Worm (Caenorhabditis elegans) whole organism, young adult: ENCODE results near the gene R193.6.

Source experiments
- B0035.1 ChIP-seq: sonication (generic microtip); optimal IDR thresholded peaks from 2 replicates; lab custom pipeline; 2016; ENCODE audit warnings: missing genetic modification characterization, mild to moderate bottlenecking, missing compliant biosample characterization, missing genotype, missing genetic modification reagents
- B0261.1 ChIP-seq: sonication (generic microtip); optimal IDR thresholded peaks from 2 replicates; lab custom pipeline; 2016; ENCODE audit warnings: mild to moderate bottlenecking, missing genetic modification characterization, moderate library complexity, missing compliant biosample characterization
- C06A6.2 ChIP-seq: fragments of 200-800 bp; sonication (Bioruptor generic); conservative IDR thresholded peaks from 2 replicates; pipeline ENCODE4 v1.3.6; 2022; ENCODE audit warnings: missing genetic modification characterization, missing compliant biosample characterization
- C17E4.6 ChIP-seq: fragments of 200-800 bp; sonication (Bioruptor generic); IDR thresholded peaks from 2 replicates; pipeline ENCODE4 v1.3.6; 2022; ENCODE audit warnings: missing genetic modification reagents, missing genetic modification characterization, missing compliant biosample characterization
- F10E7.11 ChIP-seq: sonication (generic microtip); optimal IDR thresholded peaks from 2 replicates; lab custom pipeline; 2017; ENCODE audit warnings: mild to moderate bottlenecking, missing genetic modification characterization, moderate library complexity, missing compliant biosample characterization
- F22D6.2 ChIP-seq: sonication (generic microtip); optimal IDR thresholded peaks from 2 replicates; lab custom pipeline; 2016; ENCODE audit warnings: mild to moderate bottlenecking, missing genetic modification characterization, missing compliant biosample characterization
- F33H1.4 ChIP-seq: fragments of 200-800 bp; sonication (Bioruptor generic); IDR thresholded peaks from 2 replicates; pipeline ENCODE4 v1.3.6; 2022; ENCODE audit warnings: missing genetic modification reagents, missing genetic modification characterization, missing compliant biosample characterization
- F37B4.10 ChIP-seq: fragments of 200-800 bp; sonication (Bioruptor generic); IDR thresholded peaks from 2 replicates; pipeline ENCODE4 v1.3.6; 2022; ENCODE audit warnings: missing genetic modification characterization, missing compliant biosample characterization
- T07F8.4 ChIP-seq: sonication (generic microtip); optimal IDR thresholded peaks from 2 replicates; lab custom pipeline; 2016; ENCODE audit warnings: mild to moderate bottlenecking, missing genetic modification characterization, moderate library complexity, missing compliant biosample characterization
- bed-1 ChIP-seq: fragments of 200-800 bp; sonication (Bioruptor generic); IDR thresholded peaks from 2 replicates; pipeline ENCODE4 v1.3.6; 2022; ENCODE audit warnings: missing genetic modification reagents, missing genetic modification characterization, missing compliant biosample characterization
- bed-2 ChIP-seq: fragments of 200-800 bp; sonication (Bioruptor generic); IDR thresholded peaks from 2 replicates; pipeline ENCODE4 v1.3.6; 2022; ENCODE audit warnings: missing genetic modification reagents, missing genetic modification characterization, missing compliant biosample characterization
- cebp-1 ChIP-seq, 2 experiments: fragments of 200-800 bp in 1 of 2; sonication (Bioruptor generic) in 1 of 2; sonication (generic microtip) in 1 of 2; IDR thresholded peaks in 1 of 2; optimal IDR thresholded peaks in 1 of 2; 2 replicates each; pipeline versions ENCODE4 v1.3.6 to Lab custom; 2017 to 2022; ENCODE audit warnings: missing compliant biosample characterization in 2 of 2, missing genetic modification characterization in 2 of 2, mild to moderate bottlenecking in 1 of 2, missing genetic modification reagents in 1 of 2, moderate library complexity in 1 of 2
- ceh-100 ChIP-seq: fragments of 200-800 bp; sonication (Bioruptor generic); IDR thresholded peaks from 2 replicates; pipeline ENCODE4 v1.3.6; 2022; ENCODE audit warnings: missing genetic modification reagents, missing genetic modification characterization, missing compliant biosample characterization
- chd-7 ChIP-seq: sonication (generic microtip); optimal IDR thresholded peaks from 2 replicates; lab custom pipeline; 2016; ENCODE audit warnings: mild to moderate bottlenecking, missing genetic modification characterization, moderate library complexity, missing compliant biosample characterization
- dox-1 ChIP-seq: fragments of 200-800 bp; sonication (Bioruptor generic); IDR thresholded peaks from 2 replicates; pipeline ENCODE4 v1.3.6; 2022; ENCODE audit warnings: missing genetic modification reagents, missing genetic modification characterization, missing compliant biosample characterization
- fkh-3 ChIP-seq: sonication (generic microtip); optimal IDR thresholded peaks from 2 replicates; lab custom pipeline; 2016; ENCODE audit warnings: mild to moderate bottlenecking, missing genetic modification characterization, missing compliant biosample characterization
- him-1 ChIP-seq: sonication (generic microtip); optimal IDR thresholded peaks from 2 replicates; lab custom pipeline; 2016; ENCODE audit warnings: missing genotype, missing genetic modification reagents, missing genetic modification characterization, missing compliant biosample characterization
- hlh-26 ChIP-seq: fragments of 200-800 bp; sonication (Bioruptor generic); conservative IDR thresholded peaks from 2 replicates; pipeline ENCODE4 v1.3.6; 2022; ENCODE audit warnings: missing genetic modification reagents, missing genetic modification characterization, missing compliant biosample characterization
- hmg-1.2 ChIP-seq: fragments of 200-800 bp; sonication (Bioruptor generic); IDR thresholded peaks from 2 replicates; pipeline ENCODE4 v1.3.6; 2022; ENCODE audit warnings: missing genetic modification reagents, missing genetic modification characterization, missing compliant biosample characterization
- let-526 ChIP-seq: fragments of 200-800 bp; sonication (Bioruptor generic); IDR thresholded peaks from 2 replicates; pipeline ENCODE4 v1.3.6; 2022; ENCODE audit warnings: missing genetic modification reagents, missing genetic modification characterization, missing compliant biosample characterization
- let-607 ChIP-seq, 2 experiments: fragments of 200-800 bp in 1 of 2; sonication (Bioruptor generic) in 1 of 2; sonication (generic microtip) in 1 of 2; optimal IDR thresholded peaks; 2 replicates each; lab custom pipeline; 2016 to 2018; ENCODE audit warnings: mild to moderate bottlenecking in 2 of 2, missing compliant biosample characterization in 2 of 2, missing genetic modification characterization in 2 of 2, moderate library complexity in 2 of 2, missing genotype in 1 of 2
- mcd-1 ChIP-seq: fragments of 200-800 bp; sonication (Bioruptor generic); IDR thresholded peaks from 2 replicates; pipeline ENCODE4 v1.3.6; 2022; ENCODE audit warnings: missing genetic modification reagents, missing genetic modification characterization, missing compliant biosample characterization
- mes-4 ChIP-seq: sonication (generic microtip); optimal IDR thresholded peaks from 2 replicates; lab custom pipeline; 2016; ENCODE audit warnings: missing genotype, missing genetic modification characterization, missing compliant biosample characterization
- mxl-1 ChIP-seq: sonication (generic microtip); optimal IDR thresholded peaks from 2 replicates; lab custom pipeline; 2016; ENCODE audit warnings: missing genetic modification characterization, missing compliant biosample characterization
- nfya-1 ChIP-seq: sonication (generic microtip); optimal IDR thresholded peaks from 2 replicates; lab custom pipeline; 2017; ENCODE audit warnings: antibody characterized with exemption, missing compliant biosample characterization, missing genetic modification characterization, borderline replicate concordance; ENCODE audit not compliant: insufficient read depth
- nhr-90 ChIP-seq: sonication (generic microtip); optimal IDR thresholded peaks from 2 replicates; lab custom pipeline; 2016; ENCODE audit warnings: missing genotype, mild to moderate bottlenecking, missing genetic modification characterization, missing compliant biosample characterization
- rcor-1 ChIP-seq: fragments of 200-800 bp; sonication (Bioruptor generic); IDR thresholded peaks from 2 replicates; pipeline ENCODE4 v1.3.6; 2022; ENCODE audit warnings: missing genetic modification reagents, missing genetic modification characterization, missing compliant biosample characterization
- sdz-38 ChIP-seq: sonication (generic microtip); optimal IDR thresholded peaks from 2 replicates; lab custom pipeline; 2016; ENCODE audit warnings: missing genotype, missing genetic modification characterization, missing compliant biosample characterization
- sea-2 ChIP-seq: fragments of 200-800 bp; sonication (Bioruptor generic); IDR thresholded peaks from 2 replicates; pipeline ENCODE4 v1.3.6; 2022; ENCODE audit warnings: missing genetic modification characterization, missing compliant biosample characterization
- snpc-1.1 ChIP-seq: sonication (generic microtip); optimal IDR thresholded peaks from 2 replicates; lab custom pipeline; 2017; ENCODE audit warnings: missing genetic modification characterization, mild to moderate bottlenecking, missing compliant biosample characterization, antibody characterized with exemption, moderate library complexity, missing genotype, missing genetic modification reagents; ENCODE audit not compliant: insufficient read depth
- tbx-9 ChIP-seq: sonication (generic microtip); optimal IDR thresholded peaks from 2 replicates; lab custom pipeline; 2016; ENCODE audit warnings: borderline replicate concordance, missing genetic modification characterization, inconsistent platforms, missing compliant biosample characterization

R193.6 gene

DNA sequence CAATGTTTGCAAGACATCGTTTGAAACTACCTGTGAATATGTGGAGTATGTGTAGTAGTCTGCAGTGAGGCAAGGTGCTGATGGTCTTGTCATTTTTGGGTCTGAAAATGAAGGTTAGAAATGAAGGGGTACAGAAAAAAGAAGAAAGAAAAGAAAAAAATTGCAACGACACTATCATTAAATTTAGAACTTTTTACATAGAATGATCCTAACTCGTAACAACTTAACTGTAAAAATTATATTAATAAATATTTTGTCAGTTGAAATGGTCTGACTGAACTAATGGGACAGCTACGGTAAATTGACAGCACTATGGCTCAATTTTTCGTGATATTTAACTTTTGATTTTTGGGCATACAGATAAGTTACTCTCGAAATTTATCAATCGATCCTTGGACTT is 29.3 kb upstream of the R193.6 start, which contains the start of gene C05D9.7:
C05D9.7 (minus strand) TSS at position 101 of the 400 bp plus-strand sequence.
- TF ChIP-seq tbx-9 (tag; lab: Kevin White, UChicago) = no peak
- TF ChIP-seq F10E7.11 (tag; lab: Kevin White, UChicago) = no peak
- no peak for TF ChIP-seq sdz-38
- no peak for TF ChIP-seq F37B4.10
- TF ChIP-seq nfya-1 (tag; lab: Kevin White, UChicago) = no peak
- no peak for TF ChIP-seq him-1 (tag; lab: Kevin White, UChicago)
- no peak for TF ChIP-seq mcd-1 (GFP tag; lab: Robert Waterston, UW)
- TF ChIP-seq hmg-1.2 (GFP tag; lab: Robert Waterston, UW) = no peak
- TF ChIP-seq bed-2 (GFP tag; lab: Robert Waterston, UW) = no peak
- TF ChIP-seq chd-7 (tag; lab: Kevin White, UChicago) = no peak

DNA sequence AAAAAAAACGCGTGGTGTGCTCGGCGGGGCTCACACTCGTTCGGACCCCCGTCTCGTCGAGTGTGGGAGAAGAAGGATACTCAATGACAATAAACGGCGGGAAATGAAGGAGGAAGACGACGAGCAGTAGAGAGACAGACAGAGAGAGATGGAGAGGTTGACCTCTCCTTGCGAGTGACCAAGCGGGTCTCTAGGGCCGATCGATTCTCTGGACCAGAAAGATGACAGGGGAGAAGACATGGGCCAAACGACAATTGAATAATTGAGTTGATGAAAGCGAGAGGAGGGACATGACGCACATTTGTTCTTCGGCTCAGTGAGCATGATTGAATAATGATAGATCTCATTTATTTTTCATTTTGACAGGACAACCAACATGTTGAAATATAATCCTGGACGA is 28.3 kb upstream of the R193.6 start:
- TF ChIP-seq C06A6.2 (GFP tag; lab: Robert Waterston, UW) (no peak), cebp-1 (GFP tag; IDR thresholded peaks at IDR 0.05; lab: Robert Waterston, UW) (no peak), cebp-1 (tag; optimal IDR thresholded peaks at IDR 0.05; lab: Kevin White, UChicago) (peak; percentile 18)

DNA sequence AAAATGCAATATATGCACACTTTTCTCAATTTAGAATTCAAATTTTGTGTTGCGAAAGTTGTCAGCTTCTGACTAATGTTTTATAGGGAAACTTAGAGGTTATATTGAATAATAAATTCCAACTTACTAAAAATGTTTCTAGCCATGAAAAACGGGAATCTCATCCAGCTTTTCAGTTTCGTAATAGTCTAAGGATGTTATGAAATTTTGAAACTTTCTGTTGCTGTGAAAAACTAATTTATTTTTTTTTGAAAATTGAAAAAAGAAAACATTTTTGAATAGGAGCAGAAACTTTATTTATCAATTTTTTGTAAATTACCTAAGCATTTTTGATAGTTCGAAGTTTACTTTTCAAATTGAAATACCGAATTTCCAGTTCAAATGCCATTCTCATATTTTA is 27.0 kb upstream of the R193.6 start:
- TF ChIP-seq let-607 (tag; optimal IDR thresholded peaks at IDR 0.05; lab: Kevin White, UChicago) (no peak), cebp-1 (GFP tag; IDR thresholded peaks at IDR 0.05; lab: Robert Waterston, UW) (no peak), cebp-1 (tag; optimal IDR thresholded peaks at IDR 0.05; lab: Kevin White, UChicago) (peak; percentile 66)

- TF ChIP-seq mes-4 = no peak
- no peak for TF ChIP-seq snpc-1.1
- TF ChIP-seq F22D6.2 (tag; lab: Kevin White, UChicago) = no peak
- no peak for TF ChIP-seq rcor-1
- no peak for TF ChIP-seq F37B4.10
- TF ChIP-seq B0261.1 (tag; lab: Kevin White, UChicago) = no peak
- TF ChIP-seq dox-1 (GFP tag; lab: Robert Waterston, UW) = no peak
- no peak for TF ChIP-seq ceh-100 (GFP tag; lab: Robert Waterston, UW)
- TF ChIP-seq sea-2 (GFP tag; lab: Robert Waterston, UW) = no peak
- TF ChIP-seq C17E4.6 (GFP tag; lab: Robert Waterston, UW) = no peak
- TF ChIP-seq nhr-90 (tag; lab: Kevin White, UChicago) = no peak
- no peak for TF ChIP-seq let-526 (GFP tag; lab: Robert Waterston, UW)
- TF ChIP-seq F33H1.4 (GFP tag; lab: Robert Waterston, UW) = no peak
- no peak for TF ChIP-seq mxl-1 (tag; lab: Kevin White, UChicago)
- TF ChIP-seq B0035.1 (tag; lab: Kevin White, UChicago) = no peak
- TF ChIP-seq bed-1 = no peak
- TF ChIP-seq, all 124 proteins: peak for 0
Measured at ce11 chrX:1122198-1122597, 26.4 kb upstream of the R193.6 start.

DNA sequence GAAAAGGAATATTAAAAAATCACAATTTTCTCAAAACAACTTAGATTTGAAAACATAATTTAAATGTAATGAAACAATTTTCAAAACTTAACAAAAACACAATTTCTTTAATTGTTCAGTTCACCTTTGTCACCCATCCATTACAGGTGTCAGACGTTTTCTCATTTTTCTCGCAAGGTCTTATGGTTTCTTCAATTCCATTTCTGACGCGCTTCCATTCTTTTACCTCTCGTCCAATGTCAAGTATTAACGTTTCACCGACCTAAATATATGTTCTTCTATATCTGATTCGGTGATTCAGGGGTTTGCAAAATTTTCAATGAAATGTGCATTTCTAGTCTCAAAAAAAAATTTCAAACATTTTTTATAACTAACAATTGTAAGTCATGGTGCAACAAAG is 25.1 kb upstream of the R193.6 start:
- TF ChIP-seq T07F8.4 (no peak), fkh-3 (tag; lab: Kevin White, UChicago) (no peak), hlh-26 (GFP tag; lab: Robert Waterston, UW) (no peak)
- TF ChIP-seq, all 124 proteins: peak for 0
